Worm (Caenorhabditis elegans) whole organism, young adult: ENCODE data around the gene srw-62.

Experiments used
- B0261.1 ChIP-seq: sonication (generic microtip); optimal IDR thresholded peaks from 2 replicates; lab custom pipeline; 2016; ENCODE audit warnings: mild to moderate bottlenecking, missing genetic modification characterization, moderate library complexity, missing compliant biosample characterization
- B0336.3 ChIP-seq: fragments of 200-800 bp; sonication (Bioruptor generic); IDR thresholded peaks from 2 replicates; pipeline ENCODE4 v1.3.6; 2022; ENCODE audit warnings: missing genetic modification characterization, missing compliant biosample characterization
- C17E4.6 ChIP-seq: fragments of 200-800 bp; sonication (Bioruptor generic); IDR thresholded peaks from 2 replicates; pipeline ENCODE4 v1.3.6; 2022; ENCODE audit warnings: missing genetic modification reagents, missing genetic modification characterization, missing compliant biosample characterization
- F22D6.2 ChIP-seq: sonication (generic microtip); optimal IDR thresholded peaks from 2 replicates; lab custom pipeline; 2016; ENCODE audit warnings: mild to moderate bottlenecking, missing genetic modification characterization, missing compliant biosample characterization
- F33H1.4 ChIP-seq: fragments of 200-800 bp; sonication (Bioruptor generic); IDR thresholded peaks from 2 replicates; pipeline ENCODE4 v1.3.6; 2022; ENCODE audit warnings: missing genetic modification reagents, missing genetic modification characterization, missing compliant biosample characterization
- F49E8.2 ChIP-seq: sonication (generic microtip); optimal IDR thresholded peaks from 3 replicates; lab custom pipeline; 2017; ENCODE audit warnings: missing genetic modification characterization, mild to moderate bottlenecking, missing compliant biosample characterization, antibody characterized with exemption, moderate library complexity; ENCODE audit not compliant: insufficient read depth
- T26A5.8 ChIP-seq: sonication (generic microtip); optimal IDR thresholded peaks from 2 replicates; lab custom pipeline; 2016; ENCODE audit warnings: missing genetic modification characterization, missing compliant biosample characterization
- ZK185.1 ChIP-seq: sonication (generic microtip); optimal IDR thresholded peaks from 2 replicates; lab custom pipeline; 2016; ENCODE audit warnings: mild to moderate bottlenecking, missing genetic modification characterization, missing compliant biosample characterization; ENCODE audit not compliant: poor library complexity, severe bottlenecking
- akir-1 ChIP-seq: fragments of 200-800 bp; sonication (Bioruptor generic); optimal IDR thresholded peaks from 2 replicates; lab custom pipeline; 2018; ENCODE audit warnings: mild to moderate bottlenecking, missing genetic modification characterization, moderate library complexity, missing compliant biosample characterization
- aptf-2 ChIP-seq: fragments of 200-800 bp; sonication (Bioruptor generic); conservative IDR thresholded peaks from 2 replicates; pipeline ENCODE4 v1.3.6; 2022; ENCODE audit warnings: missing genetic modification reagents, missing genetic modification characterization, missing compliant biosample characterization
- atf-7 ChIP-seq: sonication (generic microtip); optimal IDR thresholded peaks from 2 replicates; lab custom pipeline; 2017; ENCODE audit warnings: mild to moderate bottlenecking, missing genetic modification characterization, missing compliant biosample characterization
- athp-1 ChIP-seq: sonication (generic microtip); optimal IDR thresholded peaks from 2 replicates; lab custom pipeline; 2017; ENCODE audit warnings: mild to moderate bottlenecking, missing genetic modification characterization, missing compliant biosample characterization
- attf-3 ChIP-seq: fragments of 200-800 bp; sonication (Bioruptor generic); conservative IDR thresholded peaks from 2 replicates; pipeline ENCODE4 v1.3.6; 2022; ENCODE audit warnings: missing genetic modification reagents, missing genetic modification characterization, missing compliant biosample characterization
- attf-5 ChIP-seq: fragments of 200-800 bp; sonication (Bioruptor generic); optimal IDR thresholded peaks from 2 replicates; lab custom pipeline; 2018; ENCODE audit warnings: mild to moderate bottlenecking, missing genetic modification characterization, missing compliant biosample characterization
- ceh-58 ChIP-seq: fragments of 200-800 bp; sonication (Bioruptor generic); IDR thresholded peaks from 2 replicates; pipeline ENCODE4 v1.3.6; 2022; ENCODE audit warnings: missing genetic modification characterization, missing compliant biosample characterization
- ceh-91 ChIP-seq: fragments of 200-800 bp; sonication (Bioruptor generic); IDR thresholded peaks from 2 replicates; pipeline ENCODE4 v1.3.6; 2022; ENCODE audit warnings: missing genetic modification reagents, missing genetic modification characterization, missing compliant biosample characterization
- efl-1 ChIP-seq: fragments of 150-350 bp; optimal IDR thresholded peaks from 2 replicates; lab custom pipeline; 2014; ENCODE audit warnings: missing biosample characterization, missing genetic modification reagents, missing genetic modification characterization
- egl-44 ChIP-seq: fragments of 200-800 bp; sonication (Bioruptor generic); IDR thresholded peaks from 2 replicates; pipeline ENCODE4 v1.3.6; 2022; ENCODE audit warnings: missing genetic modification reagents, missing genetic modification characterization, missing compliant biosample characterization
- ekl-4 ChIP-seq: fragments of 200-800 bp; sonication (Bioruptor generic); IDR thresholded peaks from 2 replicates; pipeline ENCODE4 v1.3.6; 2022; ENCODE audit warnings: missing genetic modification reagents, missing genetic modification characterization, missing compliant biosample characterization
- ets-4 ChIP-seq: fragments of 200-800 bp; sonication (Bioruptor generic); optimal IDR thresholded peaks from 2 replicates; lab custom pipeline; 2018; ENCODE audit warnings: mild to moderate bottlenecking, missing genetic modification characterization, missing compliant biosample characterization
- him-1 ChIP-seq: sonication (generic microtip); optimal IDR thresholded peaks from 2 replicates; lab custom pipeline; 2016; ENCODE audit warnings: missing genotype, missing genetic modification reagents, missing genetic modification characterization, missing compliant biosample characterization
- hlh-12 ChIP-seq: sonication (generic microtip); optimal IDR thresholded peaks from 2 replicates; lab custom pipeline; 2016; ENCODE audit warnings: missing genetic modification characterization, missing compliant biosample characterization
- hmg-20 ChIP-seq: fragments of 200-800 bp; sonication (Bioruptor generic); IDR thresholded peaks from 2 replicates; pipeline ENCODE4 v1.3.6; 2022; ENCODE audit warnings: missing genetic modification reagents, missing genetic modification characterization, missing compliant biosample characterization
- hrde-1 ChIP-seq: sonication (generic microtip); optimal IDR thresholded peaks from 2 replicates; lab custom pipeline; 2016; ENCODE audit warnings: missing genetic modification characterization, mild to moderate bottlenecking, missing compliant biosample characterization, moderate library complexity, missing genotype, missing genetic modification reagents, borderline replicate concordance
- let-526 ChIP-seq: fragments of 200-800 bp; sonication (Bioruptor generic); IDR thresholded peaks from 2 replicates; pipeline ENCODE4 v1.3.6; 2022; ENCODE audit warnings: missing genetic modification reagents, missing genetic modification characterization, missing compliant biosample characterization
- let-607 ChIP-seq, 2 experiments: fragments of 200-800 bp in 1 of 2; sonication (Bioruptor generic) in 1 of 2; sonication (generic microtip) in 1 of 2; optimal IDR thresholded peaks; 2 replicates each; lab custom pipeline; 2016 to 2018; ENCODE audit warnings: mild to moderate bottlenecking in 2 of 2, missing compliant biosample characterization in 2 of 2, missing genetic modification characterization in 2 of 2, moderate library complexity in 2 of 2, missing genotype in 1 of 2
- lin-35 ChIP-seq, 3 experiments: fragments of 150-350 bp in 2 of 3; sonication (generic microtip) in 1 of 3; optimal IDR thresholded peaks; 2 replicates each; lab custom pipeline; 2014 to 2018; ENCODE audit warnings: missing biosample characterization in 3 of 3, missing genetic modification characterization in 3 of 3, missing genetic modification reagents in 3 of 3
- lin-54 ChIP-seq: fragments of 200-800 bp; sonication (Bioruptor generic); optimal IDR thresholded peaks from 2 replicates; lab custom pipeline; 2018; ENCODE audit warnings: mild to moderate bottlenecking, missing genetic modification characterization, missing compliant biosample characterization
- madf-3 ChIP-seq: fragments of 200-800 bp; sonication (Bioruptor generic); IDR thresholded peaks from 2 replicates; pipeline ENCODE4 v1.3.6; 2022; ENCODE audit warnings: missing genetic modification reagents, missing genetic modification characterization, missing compliant biosample characterization
- madf-6 ChIP-seq: fragments of 200-800 bp; sonication (Bioruptor generic); IDR thresholded peaks from 2 replicates; pipeline ENCODE4 v1.3.6; 2022; ENCODE audit warnings: missing genetic modification reagents, missing genetic modification characterization, missing compliant biosample characterization
- mcd-1 ChIP-seq: fragments of 200-800 bp; sonication (Bioruptor generic); IDR thresholded peaks from 2 replicates; pipeline ENCODE4 v1.3.6; 2022; ENCODE audit warnings: missing genetic modification reagents, missing genetic modification characterization, missing compliant biosample characterization
- nhr-120 ChIP-seq: fragments of 200-800 bp; sonication (Bioruptor generic); IDR thresholded peaks from 2 replicates; pipeline ENCODE4 v1.3.6; 2022; ENCODE audit warnings: missing genetic modification characterization, missing compliant biosample characterization
- pha-4 ChIP-seq: fragments of 150-350 bp; sonication (generic microtip); optimal IDR thresholded peaks from 2 replicates; lab custom pipeline; 2014; ENCODE audit warnings: missing biosample characterization, missing genetic modification reagents, missing genetic modification characterization
- sea-2 ChIP-seq: fragments of 200-800 bp; sonication (Bioruptor generic); IDR thresholded peaks from 2 replicates; pipeline ENCODE4 v1.3.6; 2022; ENCODE audit warnings: missing genetic modification characterization, missing compliant biosample characterization
- snpc-1.1 ChIP-seq: sonication (generic microtip); optimal IDR thresholded peaks from 2 replicates; lab custom pipeline; 2017; ENCODE audit warnings: missing genetic modification characterization, mild to moderate bottlenecking, missing compliant biosample characterization, antibody characterized with exemption, moderate library complexity, missing genotype, missing genetic modification reagents; ENCODE audit not compliant: insufficient read depth
- snpc-1.3 ChIP-seq: sonication (generic microtip); optimal IDR thresholded peaks from 2 replicates; lab custom pipeline; 2017; ENCODE audit warnings: missing genetic modification characterization, mild to moderate bottlenecking, missing compliant biosample characterization, antibody characterized with exemption, moderate library complexity, missing genotype, missing genetic modification reagents; ENCODE audit not compliant: insufficient read depth
- snpc-4 ChIP-seq, 5 experiments: fragments of 150-350 bp in 1 of 5; sonication (generic microtip) in 4 of 5; optimal IDR thresholded peaks; 2 replicates each; lab custom pipeline; 2014 to 2018; ENCODE audit warnings: missing genetic modification characterization in 5 of 5, missing biosample characterization in 3 of 5, antibody characterized with exemption in 2 of 5, mild to moderate bottlenecking in 2 of 5, missing compliant biosample characterization in 2 of 5, missing genotype in 2 of 5, moderate library complexity in 2 of 5, missing genetic modification reagents in 1 of 5
- tbp1 ChIP-seq: fragments of 200-800 bp; sonication (Bioruptor generic); optimal IDR thresholded peaks from 2 replicates; lab custom pipeline; 2018; ENCODE audit warnings: mild to moderate bottlenecking, missing genetic modification characterization, missing compliant biosample characterization
- tbx-9 ChIP-seq: sonication (generic microtip); optimal IDR thresholded peaks from 2 replicates; lab custom pipeline; 2016; ENCODE audit warnings: borderline replicate concordance, missing genetic modification characterization, inconsistent platforms, missing compliant biosample characterization
- ztf-28 ChIP-seq: fragments of 200-800 bp; sonication (Bioruptor generic); IDR thresholded peaks from 2 replicates; pipeline ENCODE4 v1.3.6; 2022; ENCODE audit warnings: missing genetic modification reagents, missing genetic modification characterization, missing compliant biosample characterization
- ztf-3 ChIP-seq: fragments of 200-800 bp; sonication (Bioruptor generic); optimal IDR thresholded peaks from 2 replicates; lab custom pipeline; 2018; ENCODE audit warnings: mild to moderate bottlenecking, missing genetic modification characterization, missing compliant biosample characterization

The srw-62 gene

ce11 chrII:7863480-7864125, 38.4 kb downstream of the srw-62 start (continued):
- no peak for TF ChIP-seq nhr-120 (GFP tag; lab: Robert Waterston, UW)
- no peak for TF ChIP-seq tbp1 (GFP tag; lab: Kevin White, UChicago)
- no peak for TF ChIP-seq sea-2 (GFP tag; lab: Robert Waterston, UW)
- TF ChIP-seq aptf-2 = no peak
- no peak for TF ChIP-seq hlh-12 (tag; lab: Kevin White, UChicago)
- no peak for TF ChIP-seq ZK185.1 (tag; lab: Kevin White, UChicago)
- TF ChIP-seq him-1 (tag; lab: Kevin White, UChicago) = peak; percentile 41
- peak; percentile 33; the same call in 1 of the 2 replicates for TF ChIP-seq madf-6 (GFP tag; lab: Robert Waterston, UW)
- TF ChIP-seq C17E4.6 (GFP tag; lab: Robert Waterston, UW) = 0 out of 2 replicates have a peak, but pooled peaks have one; percentile 40
- TF ChIP-seq ceh-91 (GFP tag; lab: Robert Waterston, UW) = peak; percentile 37; the same call in 1 of the 2 replicates
- TF ChIP-seq attf-5 = no peak
- TF ChIP-seq, all 124 proteins: peak for 24

ce11 chrII:7864207-7864606, 39.0 kb downstream of the srw-62 start, which contains the start of gene ostb-1:
Gene ostb-1 (plus strand): TSS chrII:7864507.
- TF ChIP-seq hmg-20 (no peak), let-607 (tag; optimal IDR thresholded peaks at IDR 0.05; lab: Kevin White, UChicago) (peak; percentile 63 to 72), F22D6.2 (no peak), akir-1 (GFP tag; lab: Kevin White, UChicago) (no peak), ZK185.1 (tag; lab: Kevin White, UChicago) (no peak), lin-35 (GFP tag; optimal IDR thresholded peaks at IDR 0.05; lab: Kevin White, UChicago) (no peak), attf-3 (GFP tag; lab: Robert Waterston, UW) (peak; percentile 22; the same call in 1 of the 2 replicates), snpc-4 (GFP tag; optimal IDR thresholded peaks at IDR 0.05; lab: Kevin White, UChicago) (no peak), snpc-4 (tag; optimal IDR thresholded peaks at IDR 0.05; lab: Kevin White, UChicago) (no peak)

- no peak for TF ChIP-seq madf-3
- TF ChIP-seq hmg-20 = no peak
These were observed 39.7 kb downstream of the srw-62 start for ce11 chrII:7864892-7865291.

- no peak for TF ChIP-seq ceh-58 (GFP tag; lab: Robert Waterston, UW)
- peak; percentile 1 for TF ChIP-seq lin-54 (GFP tag; lab: Kevin White, UChicago)
- peak; percentile 24 for TF ChIP-seq snpc-1.3 (tag; lab: Kevin White, UChicago)
- TF ChIP-seq mcd-1 (GFP tag; lab: Robert Waterston, UW) = no peak; the same call in 1 of the 2 replicates
- TF ChIP-seq hrde-1 = peak; percentile 81
- no peak for TF ChIP-seq let-526 (GFP tag; lab: Robert Waterston, UW)
- TF ChIP-seq ekl-4 (GFP tag; lab: Robert Waterston, UW) = peak; percentile 15; the same call in 1 of the 2 replicates
- no peak for TF ChIP-seq egl-44
- no peak for TF ChIP-seq tbx-9 (tag; lab: Kevin White, UChicago)
- no peak for TF ChIP-seq athp-1
- no peak for TF ChIP-seq snpc-1.1 (tag; lab: Kevin White, UChicago)
- TF ChIP-seq atf-7 (tag; lab: Kevin White, UChicago) = no peak
- no peak for TF ChIP-seq T26A5.8 (tag; lab: Kevin White, UChicago)
- no peak for TF ChIP-seq ets-4 (GFP tag; lab: Kevin White, UChicago)
- peak; percentile 59 for TF ChIP-seq F49E8.2 (tag; lab: Kevin White, UChicago)
- no peak for TF ChIP-seq efl-1
- TF ChIP-seq ztf-28 (GFP tag; lab: Robert Waterston, UW) = 0 out of 2 replicates have a peak, but pooled peaks have one; percentile 19
- TF ChIP-seq pha-4 (tag; lab: Kevin White, UChicago) = no peak
- peak; percentile 25; the same call in 1 of the 2 replicates for TF ChIP-seq B0336.3 (GFP tag; lab: Robert Waterston, UW)
- no peak for TF ChIP-seq B0261.1 (tag; lab: Kevin White, UChicago)
- no peak for TF ChIP-seq ztf-3
- 0 out of 2 replicates have a peak, but pooled peaks have one; percentile 21 for TF ChIP-seq F33H1.4 (GFP tag; lab: Robert Waterston, UW)
These were observed 40.9 kb downstream of the srw-62 start for ce11 chrII:7866081-7866480.
